Fruit fly (Drosophila melanogaster): ENCODE data around the gene CG32262.

CG32262 gene

DNA sequence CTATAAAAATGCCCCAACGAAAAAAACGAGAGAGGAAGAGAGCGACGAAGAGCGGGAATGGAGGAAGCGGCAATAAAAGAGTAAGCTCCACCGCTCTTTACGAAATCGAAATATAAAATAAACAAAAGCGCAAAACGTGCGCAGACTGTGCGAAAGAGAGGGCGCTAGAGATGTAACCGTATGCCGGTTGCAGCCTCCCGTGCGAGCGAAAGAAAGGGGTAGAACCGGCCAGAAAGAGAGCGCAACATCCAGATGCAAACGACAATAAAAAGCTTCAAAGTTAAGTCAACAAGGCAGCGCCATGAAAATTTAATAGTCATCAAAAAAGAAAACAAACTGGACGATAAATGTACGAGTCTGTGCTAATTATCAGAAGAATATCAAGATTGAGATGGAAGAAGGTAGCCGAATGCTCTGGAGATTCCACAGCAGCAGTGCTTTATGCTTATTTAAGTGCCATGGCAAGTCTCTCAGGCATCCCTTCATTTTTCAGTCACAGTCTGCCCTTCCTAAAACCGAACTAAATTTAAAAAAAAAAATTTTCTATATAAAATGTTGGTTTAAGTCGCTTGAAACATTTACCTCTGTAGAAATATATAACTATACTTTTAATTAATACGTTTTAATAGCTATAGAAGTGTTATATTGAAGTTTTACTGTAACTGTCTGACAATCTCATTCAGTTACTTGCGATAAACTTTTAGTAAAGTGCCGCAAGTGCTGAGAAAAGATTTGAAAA, 44.0 kb downstream of the CG32262 start (continued):
- TF ChIP-seq BEAF-32 (GFP tag; optimal IDR thresholded peaks at IDR 0.05) (no peak), ab (GFP tag; optimal IDR thresholded peaks at IDR 0.05) (no peak), Hr39 (optimal IDR thresholded peaks at IDR 0.05) (no peak), emc (GFP tag; optimal IDR thresholded peaks at IDR 0.05) (no peak), dati (GFP tag; IDR thresholded peaks at IDR 0.05) (no peak), CG14050 (GFP tag; IDR thresholded peaks at IDR 0.05) (peak; percentile 40; the same call in 1 of the 3 replicates), bowl (GFP tag; IDR thresholded peaks at IDR 0.05) (no peak; the same call in 1 of the 2 replicates), Rx (GFP tag; IDR thresholded peaks at IDR 0.05) (peak; percentile 62), CG12299 (tag; optimal IDR thresholded peaks at IDR 0.05) (peak; percentile 65), CG9817 (tag; optimal IDR thresholded peaks at IDR 0.05) (peak; percentile 79), CG11504 (tag; optimal IDR thresholded peaks at IDR 0.05) (peak; percentile 80), Hey (tag; optimal IDR thresholded peaks at IDR 0.05) (no peak), dmrt11E (tag; optimal IDR thresholded peaks at IDR 0.05) (peak; percentile 27), CG31388 (GFP tag; optimal IDR thresholded peaks at IDR 0.05) (no peak), CG17385 (GFP tag; optimal IDR thresholded peaks at IDR 0.05) (peak; percentile 77), CG6654 (GFP tag; optimal IDR thresholded peaks at IDR 0.05) (peak; percentile 30), CG10543 (GFP tag; optimal IDR thresholded peaks at IDR 0.05) (peak; percentile 77), CG1529 (GFP tag; optimal IDR thresholded peaks at IDR 0.05) (peak; percentile 50), Atf6 (GFP tag; IDR thresholded peaks at IDR 0.05) (peak; percentile 79), jigr1 (GFP tag; IDR thresholded peaks at IDR 0.05) (0 out of 3 replicates have a peak, but pooled peaks have one; percentile 31), CG2199 (GFP tag; IDR thresholded peaks at IDR 0.05) (peak; percentile 64; the same call in 1 of the 3 replicates), Doc2 (GFP tag; IDR thresholded peaks at IDR 0.05) (no peak), peb (GFP tag; IDR thresholded peaks at IDR 0.05) (peak; percentile 56), zfh1 (GFP tag; IDR thresholded peaks at IDR 0.05) (peak; percentile 56), org-1 (GFP tag; optimal IDR thresholded peaks at IDR 0.05) (peak; percentile 56), Bgb (GFP tag; IDR thresholded peaks at IDR 0.05; ENCODE audit: partially characterized antibody) (no peak), TFAM (GFP tag; optimal IDR thresholded peaks at IDR 0.05) (no peak), btn (GFP tag; optimal IDR thresholded peaks at IDR 0.05) (no peak), CG1603 (tag; optimal IDR thresholded peaks at IDR 0.05) (no peak), ATbp (GFP tag; optimal IDR thresholded peaks at IDR 0.05) (peak; percentile 60), CG9797 (GFP tag; optimal IDR thresholded peaks at IDR 0.05) (no peak), CG12071 (GFP tag; optimal IDR thresholded peaks at IDR 0.05) (peak; percentile 68), Gug (GFP tag; IDR thresholded peaks at IDR 0.05) (no peak; the same call in 3 of the 4 replicates), CG2120 (GFP tag; optimal IDR thresholded peaks at IDR 0.05) (peak; percentile 76), D (optimal IDR thresholded peaks at IDR 0.05) (no peak), D (GFP tag; optimal IDR thresholded peaks at IDR 0.05) (peak; percentile 43), usp (GFP tag; optimal IDR thresholded peaks at IDR 0.05) (no peak), CG4424 (GFP tag; optimal IDR thresholded peaks at IDR 0.05) (peak; percentile 53), Oaz (GFP tag; IDR thresholded peaks at IDR 0.05) (peak; percentile 56; the same call in 1 of the 2 replicates), bcd (GFP tag; optimal IDR thresholded peaks at IDR 0.05) (peak; percentile 59), CG17802 (tag; optimal IDR thresholded peaks at IDR 0.05) (no peak), Scr (GFP tag; IDR thresholded peaks at IDR 0.05; ENCODE audit: partially characterized antibody) (peak; percentile 35; the same call in 1 of the 2 replicates), chn (GFP tag; optimal IDR thresholded peaks at IDR 0.05) (peak; percentile 11), chif (GFP tag; optimal IDR thresholded peaks at IDR 0.05) (peak; percentile 9 to 29), Ssrp (tag; optimal IDR thresholded peaks at IDR 0.05) (peak; percentile 75), gcm2 (GFP tag; optimal IDR thresholded peaks at IDR 0.05) (peak; percentile 45), zfh2 (GFP tag; optimal IDR thresholded peaks at IDR 0.05) (peak; percentile 38), sens (GFP tag) (peak; percentile 80), CG7786 (GFP tag; optimal IDR thresholded peaks at IDR 0.05) (no peak), vfl (GFP tag; optimal IDR thresholded peaks at IDR 0.05) (no peak), tup (GFP tag; optimal IDR thresholded peaks at IDR 0.05) (no peak)
